Worm (Caenorhabditis elegans) whole organism, L3 larva: Measurements from ENCODE around the gene F23B2.10.

Experiments
- ZK546.5 ChIP-seq: sonication (generic microtip); optimal IDR thresholded peaks from 2 replicates; lab custom pipeline; 2017; ENCODE audit warnings: missing biosample characterization, missing genetic modification characterization
- aly-2 ChIP-seq: fragments of 150-350 bp; optimal IDR thresholded peaks from 2 replicates; lab custom pipeline; 2014; ENCODE audit warnings: missing biosample characterization, missing genetic modification characterization
- ama-1 ChIP-seq: fragments of 150-350 bp; optimal IDR thresholded peaks from 2 replicates; lab custom pipeline; 2018
- ceh-28 ChIP-seq: fragments of 150-350 bp; optimal IDR thresholded peaks from 2 replicates; lab custom pipeline; 2014; ENCODE audit warnings: missing biosample characterization, missing genetic modification reagents, missing genetic modification characterization
- egl-27 ChIP-seq: sonication (generic microtip); optimal IDR thresholded peaks from 4 replicates; lab custom pipeline; 2017; ENCODE audit warnings: missing biosample characterization, missing genetic modification reagents, missing genetic modification characterization
- egl-5 ChIP-seq: fragments of 150-350 bp; optimal IDR thresholded peaks from 2 replicates; lab custom pipeline; 2017; ENCODE audit warnings: missing biosample characterization, missing genetic modification reagents, missing genetic modification characterization, inconsistent platforms
- elt-1 ChIP-seq: fragments of 150-350 bp; optimal IDR thresholded peaks from 2 replicates; lab custom pipeline; 2014; ENCODE audit warnings: missing biosample characterization, missing genetic modification characterization
- elt-2 ChIP-seq: sonication (generic microtip); optimal IDR thresholded peaks from 2 replicates; lab custom pipeline; 2016; ENCODE audit warnings: missing genetic modification reagents, mild to moderate bottlenecking, missing genetic modification characterization, missing compliant biosample characterization
- elt-3 ChIP-seq, 3 experiments: fragments of 150-350 bp in 1 of 3; sonication (generic microtip) in 2 of 3; optimal IDR thresholded peaks; 2 replicates in 2 of 3; 4 replicates in 1 of 3; lab custom pipeline; 2014 to 2017; ENCODE audit warnings: missing biosample characterization in 3 of 3, missing genetic modification characterization in 3 of 3
- fkh-10 ChIP-seq: sonication (generic microtip); optimal IDR thresholded peaks from 2 replicates; lab custom pipeline; 2017; ENCODE audit warnings: missing biosample characterization, missing genetic modification reagents, missing genetic modification characterization
- fos-1 ChIP-seq: fragments of 150-350 bp; optimal IDR thresholded peaks from 2 replicates; lab custom pipeline; 2014; ENCODE audit warnings: missing biosample characterization, missing genetic modification characterization
- hmg-11 ChIP-seq: sonication (generic microtip); optimal IDR thresholded peaks from 2 replicates; lab custom pipeline; 2016; ENCODE audit warnings: missing genetic modification characterization, missing compliant biosample characterization
- jun-1 ChIP-seq: fragments of 150-350 bp; optimal IDR thresholded peaks from 2 replicates; lab custom pipeline; 2014; ENCODE audit warnings: missing biosample characterization, missing genetic modification reagents, missing genetic modification characterization
- lin-15B ChIP-seq: fragments of 150-350 bp; optimal IDR thresholded peaks from 2 replicates; lab custom pipeline; 2014; ENCODE audit warnings: missing biosample characterization, missing genetic modification characterization
- lin-39 ChIP-seq: fragments of 150-350 bp; optimal IDR thresholded peaks from 2 replicates; lab custom pipeline; 2018; ENCODE audit warnings: missing biosample characterization, missing genetic modification reagents, missing genetic modification characterization
- lsy-12 ChIP-seq: sonication (generic microtip); optimal IDR thresholded peaks from 2 replicates; lab custom pipeline; 2016; ENCODE audit warnings: mild to moderate bottlenecking, missing genetic modification characterization, missing compliant biosample characterization
- mdl-1 ChIP-seq: fragments of 150-350 bp; optimal IDR thresholded peaks from 2 replicates; lab custom pipeline; 2014; ENCODE audit warnings: missing biosample characterization, missing genetic modification characterization
- mml-1 ChIP-seq: fragments of 150-350 bp; sonication (generic microtip); optimal IDR thresholded peaks from 3 replicates; lab custom pipeline; 2014; ENCODE audit warnings: missing biosample characterization, missing genetic modification characterization
- nfya-1 ChIP-seq: sonication (generic microtip); optimal IDR thresholded peaks from 2 replicates; lab custom pipeline; 2017; ENCODE audit warnings: missing genetic modification characterization, mild to moderate bottlenecking, missing compliant biosample characterization, antibody characterized with exemption, moderate library complexity; ENCODE audit not compliant: insufficient read depth
- nhr-11 ChIP-seq: fragments of 150-350 bp; optimal IDR thresholded peaks from 2 replicates; lab custom pipeline; 2014; ENCODE audit warnings: missing biosample characterization, missing genetic modification characterization
- nhr-12 ChIP-seq: fragments of 150-350 bp; optimal IDR thresholded peaks from 2 replicates; lab custom pipeline; 2014; ENCODE audit warnings: missing biosample characterization, missing genetic modification characterization
- nhr-23 ChIP-seq: fragments of 150-350 bp; optimal IDR thresholded peaks from 2 replicates; lab custom pipeline; 2014; ENCODE audit warnings: missing biosample characterization, missing genetic modification reagents, missing genetic modification characterization
- nhr-237 ChIP-seq: fragments of 150-350 bp; optimal IDR thresholded peaks from 2 replicates; lab custom pipeline; 2014; ENCODE audit warnings: missing biosample characterization, missing genetic modification characterization
- nhr-25 ChIP-seq: sonication (generic microtip); optimal IDR thresholded peaks from 2 replicates; lab custom pipeline; 2017; ENCODE audit warnings: missing biosample characterization, missing genetic modification characterization
- nhr-28 ChIP-seq: fragments of 150-350 bp; optimal IDR thresholded peaks from 2 replicates; lab custom pipeline; 2014; ENCODE audit warnings: missing biosample characterization, missing genetic modification characterization
- nhr-43 ChIP-seq: sonication (generic microtip); optimal IDR thresholded peaks from 2 replicates; lab custom pipeline; 2016; ENCODE audit warnings: mild to moderate bottlenecking, missing genetic modification characterization, missing compliant biosample characterization; ENCODE audit not compliant: poor library complexity, severe bottlenecking
- nhr-67 ChIP-seq: fragments of 150-350 bp; optimal IDR thresholded peaks from 2 replicates; lab custom pipeline; 2014; ENCODE audit warnings: missing biosample characterization, missing genetic modification characterization
- nhr-76 ChIP-seq: fragments of 150-350 bp; sonication (generic microtip); optimal IDR thresholded peaks from 5 replicates; lab custom pipeline; 2014; ENCODE audit warnings: missing biosample characterization, missing genetic modification characterization
- nhr-77 ChIP-seq: fragments of 150-350 bp; optimal IDR thresholded peaks from 2 replicates; lab custom pipeline; 2014; ENCODE audit warnings: missing biosample characterization, missing genetic modification characterization
- pha-4 ChIP-seq: fragments of 150-350 bp; optimal IDR thresholded peaks from 2 replicates; lab custom pipeline; 2014; ENCODE audit warnings: missing biosample characterization, missing genetic modification reagents, missing genetic modification characterization
- pqm-1 ChIP-seq: fragments of 150-350 bp; optimal IDR thresholded peaks from 2 replicates; lab custom pipeline; 2017; ENCODE audit warnings: missing biosample characterization, missing genetic modification characterization, inconsistent platforms
- skn-1 ChIP-seq: fragments of 150-350 bp; optimal IDR thresholded peaks from 2 replicates; lab custom pipeline; 2014; ENCODE audit warnings: missing biosample characterization, missing genetic modification characterization
- snpc-4 ChIP-seq: fragments of 150-350 bp; optimal IDR thresholded peaks from 2 replicates; lab custom pipeline; 2014; ENCODE audit warnings: missing biosample characterization, missing genetic modification characterization
- tbx-2 ChIP-seq: sonication (generic microtip); optimal IDR thresholded peaks from 2 replicates; lab custom pipeline; 2016; ENCODE audit warnings: mild to moderate bottlenecking, missing genetic modification characterization, missing compliant biosample characterization
- unc-62 ChIP-seq: fragments of 150-350 bp; sonication (generic microtip); optimal IDR thresholded peaks from 4 replicates; lab custom pipeline; 2014; ENCODE audit warnings: missing biosample characterization, missing genetic modification reagents, missing genetic modification characterization
- zag-1 ChIP-seq: fragments of 150-350 bp; optimal IDR thresholded peaks from 2 replicates; lab custom pipeline; 2014; ENCODE audit warnings: missing biosample characterization, missing genetic modification characterization
- ztf-11 ChIP-seq: fragments of 150-350 bp; optimal IDR thresholded peaks from 2 replicates; lab custom pipeline; 2014; ENCODE audit warnings: missing biosample characterization, missing genetic modification characterization
- ztf-4 ChIP-seq: fragments of 150-350 bp; optimal IDR thresholded peaks from 2 replicates; lab custom pipeline; 2014; ENCODE audit warnings: missing biosample characterization, missing genetic modification characterization

F23B2.10 gene

ce11 chrIV:9158969-9159800, 5.0 kb upstream of the F23B2.10 start, which contains the start of gene pcp-3:
TSS of gene pcp-3 (minus strand) at chrIV:9159019.
- TF ChIP-seq ztf-11 (tag; lab: Kevin White, UChicago) (no peak), ztf-4 (tag; lab: Kevin White, UChicago) (no peak), nhr-11 (tag; lab: Kevin White, UChicago) (no peak), nhr-25 (tag; lab: Kevin White, UChicago) (no peak), lsy-12 (tag; lab: Kevin White, UChicago) (no peak), jun-1 (peak; percentile 12), ceh-28 (tag; lab: Kevin White, UChicago) (no peak), lin-39 (tag; lab: Kevin White, UChicago) (no peak), egl-27 (tag; lab: Kevin White, UChicago) (no peak), pqm-1 (tag; lab: Kevin White, UChicago) (peak; percentile 70), zag-1 (tag; lab: Kevin White, UChicago) (no peak), nhr-12 (tag; lab: Kevin White, UChicago) (no peak), ama-1 (lab: Kevin White, UChicago) (no peak), nhr-43 (tag; lab: Kevin White, UChicago) (no peak), mml-1 (tag; lab: Kevin White, UChicago) (no peak), nhr-237 (tag; lab: Kevin White, UChicago) (no peak), tbx-2 (tag; lab: Kevin White, UChicago) (no peak), nhr-76 (tag; lab: Kevin White, UChicago) (no peak), skn-1 (tag; lab: Kevin White, UChicago) (no peak), nhr-77 (tag; lab: Kevin White, UChicago) (no peak), nhr-28 (tag; lab: Kevin White, UChicago) (no peak), nhr-67 (tag; lab: Kevin White, UChicago) (no peak), snpc-4 (tag; lab: Kevin White, UChicago) (no peak), lin-15B (no peak), elt-1 (tag; lab: Kevin White, UChicago) (no peak), fos-1 (tag; lab: Kevin White, UChicago) (no peak), elt-2 (tag; lab: Kevin White, UChicago) (peak; percentile 92), pha-4 (tag; lab: Kevin White, UChicago) (peak; percentile 18)

- no peak for TF ChIP-seq elt-2 (tag; lab: Kevin White, UChicago)
- no peak for TF ChIP-seq elt-3 (tag; optimal IDR thresholded peaks at IDR 0.05; lab: Kevin White, UChicago)
- TF ChIP-seq aly-2 (tag; lab: Kevin White, UChicago) = no peak
- no peak for TF ChIP-seq skn-1 (tag; lab: Kevin White, UChicago)
- no peak for TF ChIP-seq nhr-23 (tag; lab: Kevin White, UChicago)
- TF ChIP-seq fkh-10 (GFP tag; lab: Kevin White, UChicago) = no peak
- no peak for TF ChIP-seq jun-1
- TF ChIP-seq egl-27 (tag; lab: Kevin White, UChicago) = no peak
Observed at ce11 chrIV:9150175-9150574, 4.0 kb downstream of the F23B2.10 start, which contains the start of gene F23B2.7. TSS of gene F23B2.7 (plus strand) at chrIV:9150475.

- TF ChIP-seq pha-4 (tag; lab: Kevin White, UChicago) (peak; percentile 80), pqm-1 (tag; lab: Kevin White, UChicago) (peak; percentile 23), jun-1 (peak; percentile 5), fos-1 (tag; lab: Kevin White, UChicago) (no peak), snpc-4 (tag; lab: Kevin White, UChicago) (peak; percentile 21), nhr-25 (tag; lab: Kevin White, UChicago) (peak; percentile 21), lsy-12 (tag; lab: Kevin White, UChicago) (no peak), unc-62 (GFP tag; lab: Kevin White, UChicago) (no peak), nfya-1 (tag; lab: Kevin White, UChicago) (no peak), mdl-1 (tag; lab: Kevin White, UChicago) (no peak), nhr-12 (tag; lab: Kevin White, UChicago) (no peak), ZK546.5 (no peak), elt-2 (tag; lab: Kevin White, UChicago) (peak; percentile 37), lin-39 (tag; lab: Kevin White, UChicago) (peak; percentile 62), lin-15B (peak; percentile 89), hmg-11 (tag; lab: Kevin White, UChicago) (peak; percentile 71), egl-5 (tag; lab: Kevin White, UChicago) (peak; percentile 19)
- TF ChIP-seq, all 47 proteins: peak for 10
Observed at ce11 chrIV:9146819-9147518, 7.2 kb downstream of the F23B2.10 start, which contains the start of the genes rpb-12 and aly-2. TSS of gene rpb-12 (minus strand) at chrIV:9146869. TSS of gene aly-2 (plus strand) at chrIV:9147468.
